Worm (Caenorhabditis elegans) whole organism, L1 larva: ENCODE measurements around the gene sre-39.

Experiments used
- ceh-63 ChIP-seq: fragments of 200-800 bp; sonication (Bioruptor generic); optimal IDR thresholded peaks from 2 replicates; lab custom pipeline; 2018; ENCODE audit warnings: mild to moderate bottlenecking, missing genetic modification characterization, missing compliant biosample characterization
- dpl-1 ChIP-seq, 3 experiments: fragments of 150-350 bp in 2 of 3; sonication (generic microtip) in 1 of 3; optimal IDR thresholded peaks; 2 replicates each; lab custom pipeline; 2014 to 2017; ENCODE audit warnings: missing biosample characterization in 3 of 3, missing genetic modification characterization in 3 of 3, missing genetic modification reagents in 3 of 3
- lir-3 ChIP-seq: sonication (generic microtip); optimal IDR thresholded peaks from 2 replicates; lab custom pipeline; 2016; ENCODE audit warnings: mild to moderate bottlenecking, missing genetic modification characterization, moderate library complexity, missing compliant biosample characterization; ENCODE audit not compliant: poor library complexity
- lsy-2 ChIP-seq, 2 experiments: fragments of 150-350 bp; optimal IDR thresholded peaks; 2 replicates each; lab custom pipeline; 2014; ENCODE audit warnings: missing biosample characterization in 2 of 2, missing genetic modification characterization in 2 of 2
- nhr-11 ChIP-seq: fragments of 150-350 bp; optimal IDR thresholded peaks from 2 replicates; lab custom pipeline; 2014; ENCODE audit warnings: missing biosample characterization, missing genetic modification characterization
- nhr-237 ChIP-seq: fragments of 150-350 bp; optimal IDR thresholded peaks from 2 replicates; lab custom pipeline; 2014; ENCODE audit warnings: missing biosample characterization, missing genetic modification characterization
- nhr-28 ChIP-seq: fragments of 150-350 bp; optimal IDR thresholded peaks from 2 replicates; lab custom pipeline; 2014; ENCODE audit warnings: missing biosample characterization, missing genetic modification characterization
- skn-1 ChIP-seq: fragments of 150-350 bp; optimal IDR thresholded peaks from 2 replicates; lab custom pipeline; 2014; ENCODE audit warnings: missing biosample characterization, missing genetic modification characterization
- snpc-4 ChIP-seq: fragments of 150-350 bp; optimal IDR thresholded peaks from 2 replicates; lab custom pipeline; 2014; ENCODE audit warnings: missing biosample characterization, missing genetic modification characterization

DNA sequence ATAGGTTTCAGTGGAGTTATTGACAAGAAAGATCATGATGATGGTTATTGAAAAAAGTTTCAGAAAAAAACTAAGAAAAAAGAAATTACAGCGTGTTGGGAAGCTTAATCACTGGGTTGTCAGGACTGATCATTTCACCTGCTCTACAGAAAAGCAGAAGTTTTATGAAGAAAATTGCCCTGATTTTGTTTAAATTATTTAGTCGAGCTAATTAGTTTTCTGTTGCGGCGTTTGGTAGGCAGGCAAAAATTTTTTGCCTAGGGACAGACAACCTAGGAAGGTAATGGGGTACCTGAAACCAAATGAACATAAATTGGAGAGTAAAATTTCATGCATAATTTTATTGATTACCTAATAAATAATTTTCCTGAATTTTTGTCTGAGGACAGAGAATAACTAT lies 3.3 kb upstream of the sre-39 start, which contains the start of gene sre-40:
- no peak for TF ChIP-seq nhr-11 (tag; lab: Kevin White, UChicago)
- TF ChIP-seq dpl-1 (GFP tag; optimal IDR thresholded peaks at IDR 0.05; lab: Kevin White, UChicago): no peak
- TF ChIP-seq skn-1 (tag; lab: Kevin White, UChicago): no peak
- no peak for TF ChIP-seq snpc-4 (tag; lab: Kevin White, UChicago)
- no peak for TF ChIP-seq ceh-63
- TF ChIP-seq nhr-237 (tag; lab: Kevin White, UChicago): no peak
- no peak for TF ChIP-seq nhr-28 (tag; lab: Kevin White, UChicago)
- TF ChIP-seq lsy-2 (tag; optimal IDR thresholded peaks at IDR 0.05; lab: Kevin White, UChicago): no peak
- no peak for TF ChIP-seq lir-3 (tag; lab: Kevin White, UChicago)
